Fruit fly (Drosophila melanogaster) whole organism, embryonic: ENCODE measurements around the gene Prosbeta2.

Experiments
- Atf3 ChIP-seq: fragments of 200-800 bp; sonication (Bioruptor generic); optimal IDR thresholded peaks from 3 replicates; lab custom pipeline; 2016; ENCODE audit warnings: missing biosample characterization, missing genetic modification characterization
- B-H2 ChIP-seq: fragments of 200-800 bp; sonication (Bioruptor generic); optimal IDR thresholded peaks from 2 replicates; lab custom pipeline; 2018; ENCODE audit warnings: missing biosample characterization, mild to moderate bottlenecking, missing genetic modification characterization
- BEAF-32 ChIP-seq: fragments of 200-800 bp; sonication (Bioruptor generic); optimal IDR thresholded peaks from 3 replicates; lab custom pipeline; 2017; ENCODE audit warnings: missing biosample characterization, missing genetic modification characterization, mild to moderate bottlenecking, moderate library complexity, missing genetic modification reagents
- Bgb ChIP-seq: fragments of 200-800 bp; sonication (Bioruptor generic); IDR thresholded peaks from 2 replicates; pipeline ENCODE4 v1.3.6; 2022; ENCODE audit warnings: missing biosample characterization, missing genetic modification characterization; ENCODE audit not compliant: partially characterized antibody
- CG11398 ChIP-seq: fragments of 200-800 bp; sonication (Bioruptor generic); optimal IDR thresholded peaks from 2 replicates; lab custom pipeline; 2016; ENCODE audit warnings: missing biosample characterization, missing genetic modification characterization
- CG11456 ChIP-seq: fragments of 200-800 bp; sonication (Bioruptor generic); IDR thresholded peaks from 3 replicates; pipeline ENCODE4 v1.3.6; 2022; ENCODE audit warnings: missing biosample characterization, missing genetic modification characterization
- CG12391 ChIP-seq: fragments of 200-800 bp; sonication (Bioruptor generic); optimal IDR thresholded peaks from 3 replicates; lab custom pipeline; 2018; ENCODE audit warnings: missing biosample characterization, mild to moderate bottlenecking, missing genetic modification characterization, moderate library complexity
- CG13424 ChIP-seq: fragments of 200-800 bp; sonication (Bioruptor generic); optimal IDR thresholded peaks from 2 replicates; lab custom pipeline; 2019; ENCODE audit warnings: missing biosample characterization, mild to moderate bottlenecking, missing genetic modification characterization, moderate library complexity
- CG18599 ChIP-seq: fragments of 200-800 bp; sonication (Bioruptor generic); optimal IDR thresholded peaks from 3 replicates; lab custom pipeline; 2017; ENCODE audit warnings: missing biosample characterization, missing genetic modification characterization, mild to moderate bottlenecking, moderate library complexity, missing genetic modification reagents
- CG2116 ChIP-seq: fragments of 200-800 bp; sonication (Bioruptor generic); optimal IDR thresholded peaks from 3 replicates; lab custom pipeline; 2018; ENCODE audit warnings: missing biosample characterization, mild to moderate bottlenecking, missing genetic modification characterization
- CG2129 ChIP-seq: fragments of 200-800 bp; sonication (Bioruptor generic); IDR thresholded peaks from 2 replicates; pipeline ENCODE4 v1.3.6; 2022; ENCODE audit warnings: missing biosample characterization, missing genetic modification characterization; ENCODE audit not compliant: partially characterized antibody
- CG33213 ChIP-seq: fragments of 200-800 bp; sonication (Bioruptor generic); optimal IDR thresholded peaks from 3 replicates; lab custom pipeline; 2016; ENCODE audit warnings: missing biosample characterization, missing genetic modification characterization
- CG3995 ChIP-seq: fragments of 200-800 bp; sonication (Bioruptor generic); optimal IDR thresholded peaks from 3 replicates; lab custom pipeline; 2016; ENCODE audit warnings: missing biosample characterization, missing genetic modification characterization
- CG6175 ChIP-seq: fragments of 200-800 bp; sonication (Bioruptor generic); IDR thresholded peaks from 3 replicates; pipeline ENCODE4 v1.3.6; 2022; ENCODE audit warnings: missing biosample characterization, missing genetic modification characterization
- CG6272 ChIP-seq: fragments of 200-800 bp; sonication (Bioruptor generic); IDR thresholded peaks from 2 replicates; pipeline ENCODE4 v1.3.6; 2022; ENCODE audit warnings: missing biosample characterization, missing genetic modification characterization
- CG6813 ChIP-seq: fragments of 200-800 bp; sonication (Bioruptor generic); optimal IDR thresholded peaks from 2 replicates; lab custom pipeline; 2017; ENCODE audit warnings: missing biosample characterization, missing genetic modification characterization, mild to moderate bottlenecking, moderate library complexity, missing genetic modification reagents
- CG7987 ChIP-seq: fragments of 200-800 bp; sonication (Bioruptor generic); optimal IDR thresholded peaks from 2 replicates; lab custom pipeline; 2018; ENCODE audit warnings: missing biosample characterization, mild to moderate bottlenecking, missing genetic modification characterization, moderate library complexity
- CG9215 ChIP-seq: fragments of 200-800 bp; sonication (Bioruptor generic); IDR thresholded peaks from 2 replicates; pipeline ENCODE4 v1.3.6; 2022; ENCODE audit warnings: missing biosample characterization, missing genetic modification characterization
- Drgx ChIP-seq: fragments of 200-800 bp; sonication (Bioruptor generic); IDR thresholded peaks from 2 replicates; pipeline ENCODE4 v1.3.6; 2022; ENCODE audit warnings: missing biosample characterization, missing genetic modification characterization
- Ets97D ChIP-seq: fragments of 200-800 bp; sonication (Bioruptor generic); optimal IDR thresholded peaks from 3 replicates; lab custom pipeline; 2016; ENCODE audit warnings: missing biosample characterization, missing genetic modification characterization
- Hey ChIP-seq: fragments of 200-800 bp; sonication (Bioruptor generic); optimal IDR thresholded peaks from 3 replicates; lab custom pipeline; 2018; ENCODE audit warnings: missing biosample characterization, mild to moderate bottlenecking, missing genetic modification characterization
- Jarid2 ChIP-seq: fragments of 200-800 bp; sonication (Bioruptor generic); optimal IDR thresholded peaks from 3 replicates; lab custom pipeline; 2017; ENCODE audit warnings: mild to moderate bottlenecking, missing biosample characterization, missing genetic modification reagents, missing genetic modification characterization
- MESR4 ChIP-seq: fragments of 200-800 bp; sonication (Bioruptor generic); optimal IDR thresholded peaks from 2 replicates; lab custom pipeline; 2018; ENCODE audit warnings: missing biosample characterization, mild to moderate bottlenecking, missing genetic modification characterization, moderate library complexity
- Med ChIP-seq: fragments of 200-800 bp; sonication (Bioruptor generic); peaks from one replicate; lab custom pipeline; 2016; ENCODE audit warnings: missing biosample characterization, missing genetic modification characterization, mild to moderate bottlenecking, inconsistent platforms, moderate library complexity
- Oaz ChIP-seq: fragments of 200-800 bp; sonication (Bioruptor generic); IDR thresholded peaks from 2 replicates; pipeline ENCODE4 v1.3.6; 2022; ENCODE audit warnings: missing biosample characterization, missing genetic modification characterization
- Optix ChIP-seq: fragments of 200-800 bp; sonication (Bioruptor generic); IDR thresholded peaks from 3 replicates; pipeline ENCODE4 v1.3.6; 2022; ENCODE audit warnings: missing biosample characterization, missing genetic modification characterization
- Scr ChIP-seq: fragments of 200-800 bp; sonication (Bioruptor generic); IDR thresholded peaks from 2 replicates; pipeline ENCODE4 v1.3.6; 2022; ENCODE audit warnings: missing biosample characterization, missing genetic modification characterization; ENCODE audit not compliant: partially characterized antibody
- Sry-β ChIP-seq: fragments of 200-800 bp; sonication (Bioruptor generic); optimal IDR thresholded peaks from 2 replicates; lab custom pipeline; 2018; ENCODE audit warnings: missing biosample characterization, mild to moderate bottlenecking, missing genetic modification characterization, moderate library complexity
- TFAM ChIP-seq: fragments of 200-800 bp; sonication (Bioruptor generic); optimal IDR thresholded peaks from 2 replicates; lab custom pipeline; 2017; ENCODE audit warnings: missing biosample characterization, missing genetic modification characterization, inconsistent platforms
- Vsx1 ChIP-seq: fragments of 200-800 bp; sonication (Bioruptor generic); optimal IDR thresholded peaks from 2 replicates; lab custom pipeline; 2017; ENCODE audit warnings: missing biosample characterization, mild to moderate bottlenecking, missing genetic modification characterization, missing genetic modification reagents
- Xbp1 ChIP-seq: fragments of 200-800 bp; sonication (Bioruptor generic); optimal IDR thresholded peaks from 3 replicates; lab custom pipeline; 2016; ENCODE audit warnings: missing biosample characterization, mild to moderate bottlenecking, missing genetic modification characterization
- abd-A ChIP-seq: fragments of 200-800 bp; sonication (Bioruptor generic); optimal IDR thresholded peaks from 3 replicates; lab custom pipeline; 2019; ENCODE audit warnings: missing biosample characterization, mild to moderate bottlenecking, missing genetic modification characterization, moderate library complexity
- crol ChIP-seq: fragments of 200-800 bp; sonication (Bioruptor generic); IDR thresholded peaks from 2 replicates; pipeline ENCODE4 v1.3.6; 2022; ENCODE audit warnings: missing biosample characterization, missing genetic modification characterization
- en ChIP-seq: fragments of 200-800 bp; sonication (Bioruptor generic); optimal IDR thresholded peaks from 2 replicates; lab custom pipeline; 2016; ENCODE audit warnings: missing biosample characterization, missing genetic modification characterization
- grau ChIP-seq: fragments of 200-800 bp; optimal IDR thresholded peaks from 3 replicates; lab custom pipeline; 2019; ENCODE audit warnings: missing biosample characterization, mild to moderate bottlenecking, missing genetic modification characterization, moderate library complexity
- gro ChIP-seq: fragments of 200-800 bp; sonication (Bioruptor generic); optimal IDR thresholded peaks from 2 replicates; lab custom pipeline; 2016; ENCODE audit warnings: missing biosample characterization, missing genetic modification characterization
- insv ChIP-seq, 2 experiments: fragments of 200-800 bp; sonication (Bioruptor generic); optimal IDR thresholded peaks; 3 replicates each; lab custom pipeline; 2016 to 2018; ENCODE audit warnings: missing biosample characterization in 2 of 2, missing genetic modification characterization in 2 of 2
- jing ChIP-seq: fragments of 200-800 bp; sonication (Bioruptor generic); optimal IDR thresholded peaks from 2 replicates; lab custom pipeline; 2018; ENCODE audit warnings: missing biosample characterization, mild to moderate bottlenecking, missing genetic modification characterization
- knrl ChIP-seq: fragments of 200-800 bp; sonication (Bioruptor generic); IDR thresholded peaks from 3 replicates; pipeline ENCODE4 v1.3.6; 2022; ENCODE audit warnings: missing biosample characterization, missing genetic modification characterization; ENCODE audit not compliant: partially characterized antibody
- lilli ChIP-seq: fragments of 200-800 bp; sonication (Bioruptor generic); optimal IDR thresholded peaks from 3 replicates; lab custom pipeline; 2016; ENCODE audit warnings: missing biosample characterization, missing genetic modification characterization
- luna ChIP-seq: fragments of 200-800 bp; sonication (Bioruptor generic); optimal IDR thresholded peaks from 2 replicates; lab custom pipeline; 2016; ENCODE audit warnings: missing biosample characterization, missing genetic modification characterization
- otp ChIP-seq: fragments of 200-800 bp; sonication (Bioruptor generic); IDR thresholded peaks from 3 replicates; pipeline ENCODE4, ENCODE4 v1.3.6; 2022; ENCODE audit warnings: missing biosample characterization, missing genetic modification characterization
- pita ChIP-seq: fragments of 200-800 bp; sonication (Bioruptor generic); optimal IDR thresholded peaks from 2 replicates; lab custom pipeline; 2017; ENCODE audit warnings: missing biosample characterization, mild to moderate bottlenecking, missing genetic modification characterization
- sens ChIP-seq: fragments of 200-800 bp; sonication (Bioruptor generic); peaks from one replicate; lab custom pipeline; 2016; ENCODE audit warnings: missing biosample characterization, missing genetic modification characterization
- sima ChIP-seq: fragments of 200-800 bp; sonication (Bioruptor generic); optimal IDR thresholded peaks from 2 replicates; lab custom pipeline; 2016; ENCODE audit warnings: missing biosample characterization, missing genetic modification characterization
- sisA ChIP-seq: fragments of 200-800 bp; sonication (Bioruptor generic); IDR thresholded peaks from 2 replicates; pipeline ENCODE4 v1.3.6; 2022; ENCODE audit warnings: missing biosample characterization, missing genetic modification characterization
- slbo ChIP-seq: fragments of 200-800 bp; sonication (Bioruptor generic); IDR thresholded peaks from 2 replicates; pipeline ENCODE4 v1.3.6; 2022; ENCODE audit warnings: missing biosample characterization, missing genetic modification characterization
- so ChIP-seq: fragments of 200-800 bp; sonication (Bioruptor generic); IDR thresholded peaks from 3 replicates; pipeline ENCODE4 v1.3.6; 2022; ENCODE audit warnings: missing biosample characterization, missing genetic modification characterization
- trh ChIP-seq: fragments of 200-800 bp; sonication (Bioruptor generic); optimal IDR thresholded peaks from 2 replicates; lab custom pipeline; 2016; ENCODE audit warnings: missing biosample characterization, missing genetic modification characterization
- unpg ChIP-seq: fragments of 200-800 bp; sonication (Bioruptor generic); optimal IDR thresholded peaks from 3 replicates; lab custom pipeline; 2018; ENCODE audit warnings: missing biosample characterization, mild to moderate bottlenecking, missing genetic modification characterization, moderate library complexity
- wek ChIP-seq: fragments of 200-800 bp; sonication (Bioruptor generic); optimal IDR thresholded peaks from 3 replicates; lab custom pipeline; 2018; ENCODE audit warnings: missing biosample characterization, mild to moderate bottlenecking, missing genetic modification characterization, moderate library complexity
- zen ChIP-seq: fragments of 200-800 bp; sonication (Bioruptor generic); optimal IDR thresholded peaks from 3 replicates; lab custom pipeline; 2018; ENCODE audit warnings: missing biosample characterization, mild to moderate bottlenecking, missing genetic modification characterization, moderate library complexity

The Prosbeta2 gene

DNA sequence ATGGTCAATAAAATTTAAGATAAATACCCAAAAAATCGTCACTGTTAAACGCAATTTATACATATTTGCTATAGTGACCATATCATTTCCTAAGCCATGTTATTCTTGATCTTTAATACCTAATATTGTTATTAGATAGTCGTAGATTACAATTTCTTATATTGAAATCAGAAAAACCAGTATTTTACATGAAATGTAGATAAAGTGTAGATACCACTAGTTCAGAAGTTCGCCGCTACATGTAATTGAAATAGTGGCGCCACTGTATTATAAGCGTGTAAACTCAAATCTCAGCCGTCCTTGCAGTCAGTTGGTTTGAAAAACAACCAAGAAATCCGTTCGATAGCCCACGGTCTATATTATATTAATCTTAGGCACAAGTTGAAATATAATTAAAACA is 48.3 kb downstream of the Prosbeta2 start (continued):
- TF ChIP-seq otp (GFP tag; lab: Robert Waterston, UW) (no peak), Scr (GFP tag; lab: Robert Waterston, UW) (no peak), Med (GFP tag; lab: Kevin White, UChicago) (no peak), trh (GFP tag; lab: Kevin White, UChicago) (no peak), Jarid2 (GFP tag; lab: Kevin White, UChicago) (no peak), CG11456 (no peak), CG2129 (GFP tag; lab: Robert Waterston, UW) (no peak), zen (tag; lab: Kevin White, UChicago) (peak; percentile 43), Oaz (GFP tag; lab: Robert Waterston, UW) (no peak), sisA (GFP tag; lab: Robert Waterston, UW) (no peak), abd-A (tag; lab: Kevin White, UChicago) (no peak), en (GFP tag; lab: Kevin White, UChicago) (no peak), B-H2 (GFP tag; lab: Kevin White, UChicago) (no peak), knrl (peak; percentile 50; the same call in 2 of the 3 replicates), sima (GFP tag; lab: Kevin White, UChicago) (no peak), CG6813 (GFP tag; lab: Kevin White, UChicago) (no peak), pita (GFP tag; lab: Kevin White, UChicago) (peak; percentile 32), CG9215 (no peak), so (GFP tag; lab: Robert Waterston, UW) (no peak), Bgb (GFP tag; lab: Robert Waterston, UW) (peak; percentile 76), Ets97D (GFP tag; lab: Kevin White, UChicago) (no peak), BEAF-32 (no peak), Xbp1 (no peak), Atf3 (no peak), CG13424 (no peak), luna (no peak), crol (GFP tag; lab: Robert Waterston, UW) (no peak), CG3995 (GFP tag; lab: Kevin White, UChicago) (no peak), MESR4 (GFP tag; lab: Kevin White, UChicago) (no peak), CG18599 (GFP tag; lab: Kevin White, UChicago) (no peak), wek (GFP tag; lab: Kevin White, UChicago) (no peak), jing (GFP tag; lab: Kevin White, UChicago) (no peak), CG7987 (GFP tag; lab: Kevin White, UChicago) (no peak), TFAM (GFP tag; lab: Kevin White, UChicago) (no peak), CG6272 (GFP tag; lab: Robert Waterston, UW) (no peak), CG12391 (tag; lab: Kevin White, UChicago) (no peak), CG33213 (GFP tag; lab: Kevin White, UChicago) (no peak), CG11398 (GFP tag; lab: Kevin White, UChicago) (no peak), lilli (no peak), Sry-β (GFP tag; lab: Kevin White, UChicago) (no peak), insv (GFP tag; optimal IDR thresholded peaks at IDR 0.05; lab: Kevin White, UChicago) (no peak), gro (GFP tag; lab: Kevin White, UChicago) (no peak), grau (peak; percentile 11), Hey (no peak), Optix (GFP tag; lab: Robert Waterston, UW) (no peak), Drgx (GFP tag; lab: Robert Waterston, UW) (no peak), CG6175 (no peak), unpg (GFP tag; lab: Kevin White, UChicago) (no peak), Vsx1 (GFP tag; lab: Kevin White, UChicago) (no peak), CG2116 (GFP tag; lab: Kevin White, UChicago) (no peak), slbo (peak; percentile 23; the same call in 1 of the 2 replicates), sens (GFP tag; lab: Kevin White, UChicago) (peak; percentile 84)
